Worm (Caenorhabditis elegans) whole organism, L3 larva: ENCODE measurements around the gene sdz-9.

Source experiments
- R02D3.7 ChIP-seq: fragments of 150-350 bp; optimal IDR thresholded peaks from 2 replicates; lab custom pipeline; 2014; ENCODE audit warnings: missing biosample characterization, missing genetic modification characterization
- aly-2 ChIP-seq: fragments of 150-350 bp; optimal IDR thresholded peaks from 2 replicates; lab custom pipeline; 2014; ENCODE audit warnings: missing biosample characterization, missing genetic modification characterization
- elt-2 ChIP-seq: sonication (generic microtip); optimal IDR thresholded peaks from 2 replicates; lab custom pipeline; 2016; ENCODE audit warnings: missing genetic modification reagents, mild to moderate bottlenecking, missing genetic modification characterization, missing compliant biosample characterization
- fkh-2 ChIP-seq: fragments of 150-350 bp; optimal IDR thresholded peaks from 2 replicates; lab custom pipeline; 2014; ENCODE audit warnings: missing biosample characterization, missing genetic modification reagents, missing genetic modification characterization
- lin-39 ChIP-seq: fragments of 150-350 bp; optimal IDR thresholded peaks from 2 replicates; lab custom pipeline; 2018; ENCODE audit warnings: missing biosample characterization, missing genetic modification reagents, missing genetic modification characterization
- mdl-1 ChIP-seq: fragments of 150-350 bp; optimal IDR thresholded peaks from 2 replicates; lab custom pipeline; 2014; ENCODE audit warnings: missing biosample characterization, missing genetic modification characterization
- nhr-23 ChIP-seq: fragments of 150-350 bp; optimal IDR thresholded peaks from 2 replicates; lab custom pipeline; 2014; ENCODE audit warnings: missing biosample characterization, missing genetic modification reagents, missing genetic modification characterization
- unc-39 ChIP-seq: sonication (generic microtip); optimal IDR thresholded peaks from 4 replicates; lab custom pipeline; 2017; ENCODE audit warnings: missing biosample characterization, missing genetic modification characterization

ce11 chrII:2752999-2753398, 20.4 kb downstream of the sdz-9 start, which contains the start of gene F29A7.3:
- TF ChIP-seq aly-2 (tag; lab: Kevin White, UChicago) (no peak), lin-39 (no peak), R02D3.7 (tag; lab: Kevin White, UChicago) (no peak), fkh-2 (tag; lab: Kevin White, UChicago) (no peak), unc-39 (tag; lab: Kevin White, UChicago) (no peak), elt-2 (tag; lab: Kevin White, UChicago) (no peak), nhr-23 (tag; lab: Kevin White, UChicago) (no peak), mdl-1 (tag; lab: Kevin White, UChicago) (no peak)
